Fruit fly (Drosophila melanogaster): ENCODE data around the gene CG17359.

DNA sequence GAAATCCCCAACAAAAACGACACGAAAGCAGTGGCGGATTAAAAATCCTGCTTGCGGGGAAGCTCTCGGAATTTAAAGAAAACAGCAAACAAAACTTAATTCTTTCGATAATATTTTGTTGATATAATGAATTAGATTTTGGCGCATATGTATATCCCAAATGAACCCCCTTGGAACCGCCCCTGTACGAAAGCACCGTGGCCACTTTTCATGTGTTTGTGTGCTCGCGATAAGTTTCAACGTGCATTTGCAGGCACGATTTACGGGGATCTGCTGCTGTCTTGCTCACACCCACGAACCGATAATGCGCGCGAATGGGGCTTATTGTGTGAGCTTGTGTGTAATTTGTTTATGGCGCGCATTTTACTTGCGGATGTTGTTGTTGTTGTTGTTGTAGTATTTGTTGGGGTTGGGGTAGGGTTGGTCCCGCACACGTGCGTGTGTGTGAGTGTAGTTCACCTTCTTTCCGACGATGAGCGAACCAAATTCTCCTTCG is 6.0 kb upstream of the CG17359 start:
- TF ChIP-seq CG8478 (optimal IDR thresholded peaks at IDR 0.05), result no peak
- TF ChIP-seq CTCF (optimal IDR thresholded peaks at IDR 0.05), result no peak
